Worm (Caenorhabditis elegans) whole organism, L4 larva: ENCODE measurements around the gene F32D8.4.

Source experiments
- nhr-42 ChIP-seq: fragments of 200-800 bp; sonication (Bioruptor generic); IDR thresholded peaks from 2 replicates; pipeline ENCODE4 v1.3.6; 2022; ENCODE audit warnings: missing genetic modification characterization, missing compliant biosample characterization
- pha-4 ChIP-seq, 2 experiments: fragments of 150-350 bp in 1 of 2; fragments of 200-800 bp in 1 of 2; sonication (Bioruptor generic) in 1 of 2; IDR thresholded peaks in 1 of 2; optimal IDR thresholded peaks in 1 of 2; 2 replicates each; pipeline versions ENCODE4 v1.3.6 to Lab custom; 2014 to 2022; ENCODE audit warnings: missing genetic modification characterization in 2 of 2, missing genetic modification reagents in 2 of 2, missing biosample characterization in 1 of 2, missing compliant biosample characterization in 1 of 2
- snpc-4 ChIP-seq: fragments of 150-350 bp; optimal IDR thresholded peaks from 2 replicates; lab custom pipeline; 2014; ENCODE audit warnings: missing biosample characterization, missing genetic modification characterization
- tag-97 ChIP-seq: fragments of 200-800 bp; sonication (Bioruptor generic); IDR thresholded peaks from 2 replicates; pipeline ENCODE4 v1.3.6; 2022; ENCODE audit warnings: missing genetic modification characterization, missing compliant biosample characterization

ce11 chrV:10896706-10897105 lies 3.3 kb upstream of the F32D8.4 start:
- TF ChIP-seq tag-97 (GFP tag; lab: Robert Waterston, UW) (no peak), pha-4 (GFP tag; IDR thresholded peaks at IDR 0.05; lab: Robert Waterston, UW) (no peak), pha-4 (tag; optimal IDR thresholded peaks at IDR 0.05; lab: Kevin White, UChicago) (no peak), nhr-42 (no peak), snpc-4 (tag; lab: Kevin White, UChicago) (no peak)
